Worm (Caenorhabditis elegans): ENCODE data around the gene nhr-114.

nhr-114 gene

DNA sequence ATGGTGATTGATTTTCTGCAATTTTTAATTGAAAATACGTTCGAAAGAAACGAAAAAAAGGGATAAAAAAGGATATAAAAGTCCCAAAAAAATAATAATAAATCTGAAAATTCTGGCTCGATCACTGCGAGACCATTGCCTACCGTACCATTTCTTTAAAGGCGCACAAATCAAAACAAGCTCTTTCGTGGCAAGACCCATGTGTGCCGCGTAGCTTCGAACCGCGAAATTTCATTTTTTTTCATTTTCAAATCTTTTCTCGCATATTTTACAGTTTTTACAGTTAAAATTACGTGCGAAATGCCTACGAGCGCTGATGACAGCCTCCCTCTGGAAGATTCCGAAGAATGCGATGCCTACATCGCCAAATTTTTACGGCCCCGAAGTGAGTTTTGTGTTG, 11.4 kb upstream of the nhr-114 start, which contains the start of the genes coh-4 and pid-5 (continued):
- TF ChIP-seq nhr-28 (tag; optimal IDR thresholded peaks at IDR 0.05) (no peak), mdl-1 (tag; optimal IDR thresholded peaks at IDR 0.05) (no peak), nhr-237 (tag; optimal IDR thresholded peaks at IDR 0.05) (no peak), lin-38 (GFP tag; IDR thresholded peaks at IDR 0.05) (peak; percentile 81), tra-1 (GFP tag; IDR thresholded peaks at IDR 0.05) (no peak), snpc-1.2 (GFP tag; IDR thresholded peaks at IDR 0.05) (peak; percentile 56; the same call in 1 of the 2 replicates), spr-3 (GFP tag; optimal IDR thresholded peaks at IDR 0.05) (no peak), Y48G9A.11 (GFP tag; IDR thresholded peaks at IDR 0.05) (peak; percentile 55; the same call in 1 of the 2 replicates), R02D3.7 (tag; optimal IDR thresholded peaks at IDR 0.05) (no peak), unc-130 (GFP tag; optimal IDR thresholded peaks at IDR 0.05) (peak; percentile 90), nhr-102 (tag; optimal IDR thresholded peaks at IDR 0.05) (no peak), ceh-20 (GFP tag; IDR thresholded peaks at IDR 0.05) (no peak), ZK337.2 (GFP tag; IDR thresholded peaks at IDR 0.05) (no peak), Y75B8A.6 (GFP tag; IDR thresholded peaks at IDR 0.05) (no peak), daf-12 (tag; optimal IDR thresholded peaks at IDR 0.05) (no peak), ceh-44 (GFP tag; IDR thresholded peaks at IDR 0.05) (no peak), daf-8 (GFP tag; IDR thresholded peaks at IDR 0.05) (no peak), lsy-2 (tag; optimal IDR thresholded peaks at IDR 0.05) (no peak), madf-9 (GFP tag; conservative IDR thresholded peaks at IDR 0.05) (no peak), gei-8 (GFP tag; optimal IDR thresholded peaks at IDR 0.05) (no peak), lin-39 (tag; optimal IDR thresholded peaks at IDR 0.05) (no peak)

DNA sequence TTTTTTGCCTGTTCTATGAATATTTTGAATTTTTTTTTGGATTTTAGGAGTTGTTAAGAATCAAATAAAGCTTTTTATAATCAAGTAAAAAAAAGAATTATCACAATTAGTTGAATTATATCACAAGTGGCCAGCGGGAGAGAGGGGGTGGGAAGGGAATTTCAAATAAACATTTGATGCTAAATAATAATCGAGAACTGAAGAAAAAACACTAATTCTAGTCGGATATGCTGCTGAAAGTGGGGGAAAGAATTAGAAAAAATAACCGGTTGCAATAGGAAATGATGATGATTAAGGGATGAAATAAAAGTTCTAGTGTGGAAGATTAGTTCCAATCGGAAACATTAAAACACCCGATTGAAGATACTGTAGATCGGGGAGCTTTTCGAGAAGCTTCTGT, 5.7 kb upstream of the nhr-114 start:
- TF ChIP-seq egl-43 (GFP tag; IDR thresholded peaks at IDR 0.05) (no peak), ceh-28 (tag; optimal IDR thresholded peaks at IDR 0.05) (no peak), ceh-62 (tag; optimal IDR thresholded peaks at IDR 0.05) (no peak), lim-7 (GFP tag; IDR thresholded peaks at IDR 0.05) (no peak), aha-1 (tag) (peak; percentile 98), hlh-11 (tag; optimal IDR thresholded peaks at IDR 0.05) (no peak)

DNA sequence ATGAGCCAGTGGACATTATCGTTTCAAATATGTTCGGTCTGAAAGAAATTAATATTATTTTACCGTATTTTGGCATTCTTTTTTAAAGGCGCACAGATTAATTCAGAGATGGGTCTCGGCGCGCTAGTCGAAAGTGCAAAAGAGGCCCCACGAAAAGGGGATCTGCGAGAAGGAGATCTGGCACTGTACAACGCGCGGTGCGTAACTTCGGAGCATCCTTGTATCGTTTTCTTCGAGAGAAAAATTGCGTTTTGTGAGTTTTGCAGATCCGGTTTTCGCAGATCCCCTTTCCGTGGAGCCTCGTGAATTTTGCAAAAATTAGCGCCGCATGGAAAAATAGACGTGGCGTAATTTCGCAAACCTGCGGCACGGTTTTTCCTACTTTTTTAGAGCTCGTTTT, 5.3 kb upstream of the nhr-114 start:
- no peak for TF ChIP-seq daf-19 (GFP tag; conservative IDR thresholded peaks at IDR 0.05)
- no peak for TF ChIP-seq tra-1 (GFP tag; IDR thresholded peaks at IDR 0.05)
- no peak for TF ChIP-seq daf-8 (GFP tag; IDR thresholded peaks at IDR 0.05)
- no peak for TF ChIP-seq ZK546.5 (tag; optimal IDR thresholded peaks at IDR 0.05)
- TF ChIP-seq nhr-28 (tag; optimal IDR thresholded peaks at IDR 0.05): no peak
- TF ChIP-seq nhr-42 (GFP tag; IDR thresholded peaks at IDR 0.05): no peak
- TF ChIP-seq duxl-1 (tag; optimal IDR thresholded peaks at IDR 0.05; ENCODE audit: poor library complexity): no peak
- TF ChIP-seq nhr-10 (tag; optimal IDR thresholded peaks at IDR 0.05): no peak
- no peak for TF ChIP-seq lsy-2 (tag; optimal IDR thresholded peaks at IDR 0.05)
- no peak for TF ChIP-seq F49E8.2 (tag; optimal IDR thresholded peaks at IDR 0.05; ENCODE audit: borderline replicate concordance)
- TF ChIP-seq zip-11 (GFP tag; IDR thresholded peaks at IDR 0.05): no peak
- no peak for TF ChIP-seq mdt-29 (GFP tag; IDR thresholded peaks at IDR 0.05)
- no peak for TF ChIP-seq T26A8.4 (GFP tag; IDR thresholded peaks at IDR 0.05)
- TF ChIP-seq nhr-25 (tag; optimal IDR thresholded peaks at IDR 0.05; ENCODE audit: borderline replicate concordance, insufficient read depth): no peak
- no peak for TF ChIP-seq lin-13 (GFP tag; optimal IDR thresholded peaks at IDR 0.05)
- no peak for TF ChIP-seq gei-8 (GFP tag; optimal IDR thresholded peaks at IDR 0.05)
